Fruit fly (Drosophila melanogaster): ENCODE results near the gene CG32988.
A peak's percentile ranks its signal among the peaks of the same experiment; 100 is the strongest.

The CG32988 gene

dm6 chr2L:8859839-8860238, 4.8 kb upstream of the CG32988 start (continued):
- peak; percentile 32 for TF ChIP-seq caup (GFP tag; optimal IDR thresholded peaks at IDR 0.05; ENCODE audit: severe bottlenecking)
- TF ChIP-seq CG16863 (GFP tag; optimal IDR thresholded peaks at IDR 0.05) = no peak
- no peak for TF ChIP-seq CG34422 (GFP tag; IDR thresholded peaks at IDR 0.05)
- TF ChIP-seq chn (GFP tag; optimal IDR thresholded peaks at IDR 0.05) = no peak
- TF ChIP-seq gro (GFP tag; optimal IDR thresholded peaks at IDR 0.05) = no peak
- no peak for TF ChIP-seq crp (GFP tag; optimal IDR thresholded peaks at IDR 0.05)
- peak; percentile 36 for TF ChIP-seq gem (tag; optimal IDR thresholded peaks at IDR 0.05)
- no peak for TF ChIP-seq HLH4C (GFP tag; IDR thresholded peaks at IDR 0.05; ENCODE audit: partially characterized antibody)
- TF ChIP-seq CG17186 (GFP tag; optimal IDR thresholded peaks at IDR 0.05) = no peak
- TF ChIP-seq sc (optimal IDR thresholded peaks at IDR 0.05) = no peak
- no peak for TF ChIP-seq sc (GFP tag; optimal IDR thresholded peaks at IDR 0.05)
- no peak for TF ChIP-seq nom (GFP tag; optimal IDR thresholded peaks at IDR 0.05)
- no peak for TF ChIP-seq CG34376 (GFP tag; optimal IDR thresholded peaks at IDR 0.05)
- no peak for TF ChIP-seq CG5180 (GFP tag; optimal IDR thresholded peaks at IDR 0.05)
- TF ChIP-seq btn (GFP tag; optimal IDR thresholded peaks at IDR 0.05) = no peak
- no peak for TF ChIP-seq Scr (GFP tag; IDR thresholded peaks at IDR 0.05; ENCODE audit: partially characterized antibody)
- no peak for TF ChIP-seq fd3F (GFP tag; optimal IDR thresholded peaks at IDR 0.05)
- TF ChIP-seq gsb (GFP tag; IDR thresholded peaks at IDR 0.05) = no peak
- no peak for TF ChIP-seq CG6765 (GFP tag; optimal IDR thresholded peaks at IDR 0.05)
- no peak for TF ChIP-seq Sin3A (optimal IDR thresholded peaks at IDR 0.05)
- no peak for TF ChIP-seq peb (GFP tag; IDR thresholded peaks at IDR 0.05)
- no peak for TF ChIP-seq CG7745 (tag; optimal IDR thresholded peaks at IDR 0.05)
- TF ChIP-seq slou (GFP tag; optimal IDR thresholded peaks at IDR 0.05) = no peak
- TF ChIP-seq CG6654 (GFP tag; optimal IDR thresholded peaks at IDR 0.05) = no peak
- TF ChIP-seq Poxn (GFP tag; IDR thresholded peaks at IDR 0.05) = no peak
- no peak for TF ChIP-seq Rx (GFP tag; IDR thresholded peaks at IDR 0.05)
- no peak for TF ChIP-seq CG3847 (GFP tag; IDR thresholded peaks at IDR 0.05)
- TF ChIP-seq Dref (GFP tag; IDR thresholded peaks at IDR 0.05) = no peak
- no peak for TF ChIP-seq emc (GFP tag; optimal IDR thresholded peaks at IDR 0.05)
- no peak for TF ChIP-seq CG10366 (GFP tag; IDR thresholded peaks at IDR 0.05)
- TF ChIP-seq dati (GFP tag; IDR thresholded peaks at IDR 0.05) = no peak
- TF ChIP-seq CG10274 (GFP tag; optimal IDR thresholded peaks at IDR 0.05) = no peak
- TF ChIP-seq CG8388 (GFP tag; optimal IDR thresholded peaks at IDR 0.05) = peak; percentile 3
- peak; percentile 0 for TF ChIP-seq trh (GFP tag; optimal IDR thresholded peaks at IDR 0.05)
- TF ChIP-seq sr (GFP tag; IDR thresholded peaks at IDR 0.05) = no peak
- peak; percentile 45 for TF ChIP-seq MTF-1 (GFP tag; optimal IDR thresholded peaks at IDR 0.05; ENCODE audit: borderline replicate concordance)
- no peak for TF ChIP-seq Sry-δ (GFP tag; optimal IDR thresholded peaks at IDR 0.05)
- TF ChIP-seq tap (tag; optimal IDR thresholded peaks at IDR 0.05) = no peak
- peak; percentile 8 for TF ChIP-seq HLHmδ (GFP tag; optimal IDR thresholded peaks at IDR 0.05)
- no peak for TF ChIP-seq CG30020 (tag; optimal IDR thresholded peaks at IDR 0.05)
- no peak for TF ChIP-seq pros (GFP tag; optimal IDR thresholded peaks at IDR 0.05)
- TF ChIP-seq CG7357 (GFP tag; IDR thresholded peaks at IDR 0.05) = no peak
- no peak for TF ChIP-seq MESR4 (GFP tag; optimal IDR thresholded peaks at IDR 0.05)
- no peak for TF ChIP-seq Hsf (GFP tag; optimal IDR thresholded peaks at IDR 0.05)
- no peak for TF ChIP-seq Trl (optimal IDR thresholded peaks at IDR 0.05)
- TF ChIP-seq Trl (GFP tag; optimal IDR thresholded peaks at IDR 0.05) = no peak
- TF ChIP-seq Sry-β (GFP tag; optimal IDR thresholded peaks at IDR 0.05) = no peak
- TF ChIP-seq wor (GFP tag; IDR thresholded peaks at IDR 0.05) = no peak
- TF ChIP-seq sob (GFP tag; IDR thresholded peaks at IDR 0.05) = no peak
- no peak for TF ChIP-seq az2 (GFP tag; optimal IDR thresholded peaks at IDR 0.05)
- TF ChIP-seq BEAF-32 (GFP tag; optimal IDR thresholded peaks at IDR 0.05) = no peak
- TF ChIP-seq ato (GFP tag; IDR thresholded peaks at IDR 0.05; ENCODE audit: partially characterized antibody) = no peak
- TF ChIP-seq MBD-R2 (GFP tag; IDR thresholded peaks at IDR 0.05) = no peak
